Fruit fly (Drosophila melanogaster): ENCODE data around the gene CLS.

The CLS gene

dm6 chr3R:25680528-25680927, 6.6 kb downstream of the CLS start, which contains the start of the genes CG4743 and Idh3g (continued):
- peak; percentile 91 for TF ChIP-seq cyc (GFP tag; optimal IDR thresholded peaks at IDR 0.05)
- peak; percentile 92 for TF ChIP-seq CG31627 (GFP tag; optimal IDR thresholded peaks at IDR 0.05)
- peak; percentile 91 for TF ChIP-seq CG11294 (GFP tag; IDR thresholded peaks at IDR 0.05)
- peak; percentile 88 for TF ChIP-seq CG11902 (GFP tag; optimal IDR thresholded peaks at IDR 0.05)
- TF ChIP-seq CG6792 (GFP tag; optimal IDR thresholded peaks at IDR 0.05), result peak; percentile 96
- peak; percentile 86 to 93 for TF ChIP-seq ss (GFP tag; optimal IDR thresholded peaks at IDR 0.05)
- peak; percentile 90 for TF ChIP-seq fd59A (GFP tag; optimal IDR thresholded peaks at IDR 0.05)
- peak; percentile 94 for TF ChIP-seq Hr4 (GFP tag; optimal IDR thresholded peaks at IDR 0.05)
- TF ChIP-seq Smox (GFP tag; optimal IDR thresholded peaks at IDR 0.05), result peak; percentile 93
- peak; percentile 93 for TF ChIP-seq lz (GFP tag; optimal IDR thresholded peaks at IDR 0.05)
- peak; percentile 95 for TF ChIP-seq pdm3 (GFP tag; optimal IDR thresholded peaks at IDR 0.05)
- no peak for TF ChIP-seq CG6276 (GFP tag; optimal IDR thresholded peaks at IDR 0.05)
- TF ChIP-seq Hr38 (GFP tag; optimal IDR thresholded peaks at IDR 0.05), result no peak
- peak; percentile 92 for TF ChIP-seq CG11762 (GFP tag; optimal IDR thresholded peaks at IDR 0.05; ENCODE audit: insufficient read depth)
- peak; percentile 89 for TF ChIP-seq CG7368 (GFP tag; optimal IDR thresholded peaks at IDR 0.05)
- peak; percentile 85 for TF ChIP-seq CG16779 (tag; optimal IDR thresholded peaks at IDR 0.05)
- peak; percentile 98 for TF ChIP-seq eg (GFP tag; IDR thresholded peaks at IDR 0.05)
- TF ChIP-seq Eip75B (GFP tag; optimal IDR thresholded peaks at IDR 0.05), result peak; percentile 91
- TF ChIP-seq Blimp-1 (GFP tag; optimal IDR thresholded peaks at IDR 0.05), result peak; percentile 82
- TF ChIP-seq Ets96B (tag; optimal IDR thresholded peaks at IDR 0.05), result peak; percentile 95
- peak; percentile 86 for TF ChIP-seq dac (GFP tag; optimal IDR thresholded peaks at IDR 0.05)
- TF ChIP-seq dsx (GFP tag; optimal IDR thresholded peaks at IDR 0.05; ENCODE audit: poor library complexity, severe bottlenecking), result peak; percentile 95
- peak; percentile 92 for TF ChIP-seq CG9139 (GFP tag; optimal IDR thresholded peaks at IDR 0.05)
- peak; percentile 97 for TF ChIP-seq acj6 (GFP tag; optimal IDR thresholded peaks at IDR 0.05)

- TF ChIP-seq CG15336 (GFP tag; IDR thresholded peaks at IDR 0.05) (no peak), Hr4 (GFP tag; optimal IDR thresholded peaks at IDR 0.05) (no peak), CG31627 (GFP tag; optimal IDR thresholded peaks at IDR 0.05) (no peak), Eip93F (GFP tag; optimal IDR thresholded peaks at IDR 0.05) (no peak), Hr38 (GFP tag; optimal IDR thresholded peaks at IDR 0.05) (no peak), Hr39 (GFP tag; optimal IDR thresholded peaks at IDR 0.05) (no peak), CG11762 (GFP tag; optimal IDR thresholded peaks at IDR 0.05; ENCODE audit: insufficient read depth) (no peak), Sox102F (GFP tag; optimal IDR thresholded peaks at IDR 0.05) (no peak), vri (GFP tag; optimal IDR thresholded peaks at IDR 0.05) (peak; percentile 32), Gug (GFP tag; IDR thresholded peaks at IDR 0.05) (no peak), fkh (GFP tag; optimal IDR thresholded peaks at IDR 0.05) (peak; percentile 83)
Observed at dm6 chr3R:25678489-25679082, 8.6 kb downstream of the CLS start, which contains the start of the genes CG4730 and CG5039. TSS of gene CG4730 (minus strand) at chr3R:25678682. TSS of gene CG5039 (plus strand) at chr3R:25678683.

DNA sequence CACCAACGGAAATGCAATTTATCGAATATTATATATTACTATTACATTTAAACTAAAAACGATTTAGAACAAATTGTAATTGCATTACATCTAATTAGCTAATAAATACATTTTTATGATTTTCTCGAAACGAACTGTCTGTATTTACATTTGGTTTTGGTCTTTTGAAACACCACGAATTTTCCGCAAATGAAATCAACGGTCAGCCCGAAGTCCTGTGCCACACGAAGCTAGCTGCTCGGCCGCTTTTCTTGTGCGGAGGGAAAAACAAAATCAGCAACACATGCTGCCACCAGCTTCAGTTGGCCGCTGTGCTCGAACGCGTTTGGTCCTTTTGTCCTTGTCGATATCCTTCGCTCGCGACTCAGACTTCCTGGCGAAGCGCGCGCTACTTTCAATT, 21.7 kb downstream of the CLS start, which contains the start of gene Lgr3:
TSS of gene Lgr3 (plus strand) at position 301 of the 400 bp plus-strand sequence.
- no peak for TF ChIP-seq CG4318 (GFP tag; optimal IDR thresholded peaks at IDR 0.05)

DNA sequence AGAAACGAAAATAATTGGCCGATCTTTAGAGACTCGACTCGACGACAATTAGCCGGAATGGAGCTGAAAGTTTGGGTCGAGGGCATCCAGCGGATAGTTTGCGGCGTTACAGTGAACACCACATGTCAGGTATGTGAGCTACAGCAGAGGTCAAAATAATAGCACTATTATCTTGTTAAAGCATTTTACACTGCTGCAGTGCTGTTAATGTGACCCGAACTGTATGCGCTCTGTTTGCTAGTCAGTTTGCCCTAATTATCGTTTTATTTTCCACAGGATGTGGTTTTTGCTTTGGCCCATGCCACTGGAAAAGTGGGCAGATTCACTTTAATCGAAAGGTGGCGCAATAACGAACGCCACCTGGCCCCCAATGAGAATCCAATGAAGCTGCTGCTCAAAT, 24.8 kb downstream of the CLS start:
- TF ChIP-seq Hr4 (GFP tag; optimal IDR thresholded peaks at IDR 0.05) (peak; percentile 12), dsx (GFP tag; optimal IDR thresholded peaks at IDR 0.05; ENCODE audit: poor library complexity, severe bottlenecking) (no peak), CG11902 (GFP tag; optimal IDR thresholded peaks at IDR 0.05) (no peak), svp (GFP tag) (no peak), Smox (GFP tag; optimal IDR thresholded peaks at IDR 0.05) (no peak), eg (GFP tag; IDR thresholded peaks at IDR 0.05) (0 out of 3 replicates have a peak, but pooled peaks have one; percentile 11), CG3919 (GFP tag; optimal IDR thresholded peaks at IDR 0.05) (no peak), Ets21C (GFP tag; optimal IDR thresholded peaks at IDR 0.05) (no peak)
